Worm (Caenorhabditis elegans) whole organism, early embryonic: ENCODE measurements around the gene C25E10.17.

ENCODE experiments used
- B0310.2 ChIP-seq: sonication (generic microtip); optimal IDR thresholded peaks from 2 replicates; lab custom pipeline; 2016; ENCODE audit warnings: mild to moderate bottlenecking, missing genetic modification characterization, missing compliant biosample characterization
- ama-1 ChIP-seq: fragments of 150-350 bp; optimal IDR thresholded peaks from 2 replicates; lab custom pipeline; 2014
- flt-1 ChIP-seq: fragments of 200-800 bp; sonication (Bioruptor generic); IDR thresholded peaks from 2 replicates; pipeline ENCODE4 v1.3.6; 2022; ENCODE audit warnings: missing genetic modification characterization, missing compliant biosample characterization
- tbx-11 ChIP-seq: fragments of 200-800 bp; sonication (Bioruptor generic); IDR thresholded peaks from 2 replicates; pipeline ENCODE4 v1.3.6; 2022; ENCODE audit warnings: missing genetic modification characterization, missing compliant biosample characterization

ce11 chrV:9058627-9059026, 11.2 kb upstream of the C25E10.17 start, which contains the start of gene C25E10.11:
- no peak for TF ChIP-seq ama-1
- no peak for TF ChIP-seq B0310.2
- TF ChIP-seq flt-1 (GFP tag; lab: Robert Waterston, UW), result no peak
- no peak for TF ChIP-seq tbx-11 (GFP tag; lab: Robert Waterston, UW)
